Fruit fly (Drosophila melanogaster) whole organism, adult: ENCODE results near the gene CG13409.

ENCODE experiments used
- CG11617 ChIP-seq: fragments of 200-800 bp; sonication (Bioruptor generic); optimal IDR thresholded peaks from 2 replicates; lab custom pipeline; 2017; ENCODE audit warnings: mild to moderate bottlenecking, missing biosample characterization, missing genetic modification reagents, missing genetic modification characterization
- CG12768 ChIP-seq: fragments of 200-800 bp; sonication (Bioruptor generic); optimal IDR thresholded peaks from 2 replicates; lab custom pipeline; 2017; ENCODE audit warnings: missing biosample characterization, missing genetic modification characterization, mild to moderate bottlenecking, moderate library complexity, missing genetic modification reagents
- CG14711 ChIP-seq: fragments of 200-800 bp; sonication (Bioruptor generic); optimal IDR thresholded peaks from 2 replicates; lab custom pipeline; 2018; ENCODE audit warnings: missing biosample characterization, mild to moderate bottlenecking, missing genetic modification characterization, moderate library complexity
- CG1620 ChIP-seq: fragments of 200-800 bp; sonication (Bioruptor generic); optimal IDR thresholded peaks from 2 replicates; lab custom pipeline; 2016; ENCODE audit warnings: missing biosample characterization, missing genetic modification characterization
- CG33017 ChIP-seq: fragments of 200-800 bp; sonication (Bioruptor generic); optimal IDR thresholded peaks from 2 replicates; lab custom pipeline; 2018; ENCODE audit warnings: missing biosample characterization, mild to moderate bottlenecking, missing genetic modification characterization, moderate library complexity
- CG5204 ChIP-seq: fragments of 200-800 bp; sonication (Bioruptor generic); optimal IDR thresholded peaks from 2 replicates; lab custom pipeline; 2016; ENCODE audit warnings: missing biosample characterization, missing genetic modification characterization
- Clk ChIP-seq: fragments of 200-800 bp; sonication (Bioruptor generic); optimal IDR thresholded peaks from 2 replicates; lab custom pipeline; 2017; ENCODE audit warnings: missing biosample characterization, missing genetic modification characterization
- Crg-1 ChIP-seq: fragments of 200-800 bp; sonication (Bioruptor generic); optimal IDR thresholded peaks from 2 replicates; lab custom pipeline; 2016; ENCODE audit warnings: missing biosample characterization, missing genetic modification characterization
- Hr96 ChIP-seq: fragments of 200-800 bp; sonication (Bioruptor generic); optimal IDR thresholded peaks from 2 replicates; lab custom pipeline; 2016; ENCODE audit warnings: missing biosample characterization, missing genetic modification characterization
- kay ChIP-seq: fragments of 200-800 bp; sonication (Bioruptor generic); peaks from one replicate; lab custom pipeline; 2016; ENCODE audit warnings: missing biosample characterization, missing genetic modification characterization, borderline replicate concordance
- ovo ChIP-seq: fragments of 200-800 bp; sonication (Bioruptor generic); optimal IDR thresholded peaks from 2 replicates; lab custom pipeline; 2016; ENCODE audit warnings: missing biosample characterization, missing genetic modification characterization
- tj ChIP-seq: fragments of 200-800 bp; sonication (Bioruptor generic); optimal IDR thresholded peaks from 3 replicates; lab custom pipeline; 2017; ENCODE audit warnings: missing biosample characterization, mild to moderate bottlenecking, missing genetic modification characterization, moderate library complexity
- toe ChIP-seq: fragments of 200-800 bp; sonication (Bioruptor generic); optimal IDR thresholded peaks from 2 replicates; lab custom pipeline; 2016; ENCODE audit warnings: missing biosample characterization, missing genetic modification characterization

DNA sequence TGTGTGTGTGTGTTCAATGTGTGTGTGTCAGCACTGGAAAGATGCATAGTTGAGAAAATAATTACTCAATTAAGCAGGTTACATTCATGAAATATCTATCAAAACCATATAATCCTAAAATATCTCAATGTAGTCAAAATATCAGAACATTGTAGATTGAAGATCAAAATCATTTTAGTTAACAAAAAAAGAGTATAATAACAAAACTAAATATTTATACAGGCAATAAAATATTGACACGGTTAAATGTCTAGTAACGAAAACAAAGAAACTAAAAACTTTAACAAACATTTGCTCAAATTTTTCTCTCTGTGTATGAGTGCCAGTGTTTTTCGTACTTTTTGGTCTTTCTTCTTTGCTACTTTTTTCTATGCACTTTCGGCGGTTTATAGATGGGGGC is 32.8 kb downstream of the CG13409 start:
- TF ChIP-seq CG11617 (GFP tag; lab: Kevin White, UChicago) = no peak
- TF ChIP-seq ovo (GFP tag; lab: Kevin White, UChicago) = no peak
- TF ChIP-seq CG1620 (GFP tag; lab: Kevin White, UChicago) = no peak
- TF ChIP-seq Crg-1 = no peak
- TF ChIP-seq CG5204 (GFP tag; lab: Kevin White, UChicago) = no peak
- no peak for TF ChIP-seq kay (GFP tag; lab: Kevin White, UChicago)
- no peak for TF ChIP-seq Hr96 (GFP tag; lab: Kevin White, UChicago)
- no peak for TF ChIP-seq toe (GFP tag; lab: Kevin White, UChicago)
- no peak for TF ChIP-seq CG12768 (GFP tag; lab: Kevin White, UChicago)
- no peak for TF ChIP-seq CG14711 (tag; lab: Kevin White, UChicago)
- TF ChIP-seq CG33017 (tag; lab: Kevin White, UChicago) = no peak
- no peak for TF ChIP-seq Clk (GFP tag; lab: Kevin White, UChicago)
- no peak for TF ChIP-seq tj (GFP tag; lab: Kevin White, UChicago)
